Worm (Caenorhabditis elegans): ENCODE measurements around the gene pycr-1.

DNA sequence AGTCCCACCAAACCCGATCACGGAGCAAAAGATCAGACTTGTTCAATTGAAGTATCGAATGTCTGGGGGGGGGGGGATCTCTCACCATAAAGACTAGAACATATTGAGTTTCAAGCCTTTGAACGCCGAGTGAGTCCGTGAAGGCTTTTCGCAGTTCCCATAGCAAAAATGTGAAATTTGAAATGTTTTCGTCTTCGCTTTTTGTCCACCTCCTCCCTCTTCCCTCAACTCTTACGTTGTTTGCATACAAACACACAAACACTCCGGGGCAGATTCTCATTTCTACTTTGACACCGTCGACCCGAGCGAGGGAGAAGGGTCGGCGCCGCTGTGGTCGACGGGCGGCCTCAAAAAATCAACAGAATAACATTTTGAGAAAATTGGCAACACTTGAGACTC, 32.5 kb downstream of the pycr-1 start:
- TF ChIP-seq T07F8.4 (tag; optimal IDR thresholded peaks at IDR 0.05) (no peak), F49E8.2 (tag; optimal IDR thresholded peaks at IDR 0.05; ENCODE audit: insufficient read depth) (no peak)
